Fruit fly (Drosophila melanogaster): ENCODE measurements around the gene Prp4k.

Prp4k gene

dm6 chr3L:174501-174900 lies 36.8 kb downstream of the Prp4k start (continued):
- TF ChIP-seq Nf-YB (GFP tag; optimal IDR thresholded peaks at IDR 0.05), result no peak
- TF ChIP-seq CG15269 (tag; optimal IDR thresholded peaks at IDR 0.05), result no peak
- no peak for TF ChIP-seq disco-r (GFP tag; optimal IDR thresholded peaks at IDR 0.05)
- no peak for TF ChIP-seq ttk (GFP tag; IDR thresholded peaks at IDR 0.05)
- no peak for TF ChIP-seq CG31441 (GFP tag; IDR thresholded peaks at IDR 0.05)
- TF ChIP-seq CG11398 (GFP tag; optimal IDR thresholded peaks at IDR 0.05), result no peak
- TF ChIP-seq abd-A (tag; optimal IDR thresholded peaks at IDR 0.05), result no peak
- peak; percentile 85 for TF ChIP-seq CG14860 (GFP tag; IDR thresholded peaks at IDR 0.05; ENCODE audit: partially characterized antibody)
- TF ChIP-seq CG7357 (GFP tag; IDR thresholded peaks at IDR 0.05), result no peak
- TF ChIP-seq da (GFP tag; optimal IDR thresholded peaks at IDR 0.05), result no peak
- TF ChIP-seq CG15696 (tag; optimal IDR thresholded peaks at IDR 0.05), result no peak
- no peak for TF ChIP-seq MTF-1 (GFP tag; optimal IDR thresholded peaks at IDR 0.05; ENCODE audit: borderline replicate concordance)
- no peak for TF ChIP-seq Blimp-1 (GFP tag; optimal IDR thresholded peaks at IDR 0.05)
- TF ChIP-seq Dll (GFP tag; IDR thresholded peaks at IDR 0.05; ENCODE audit: partially characterized antibody), result peak; percentile 90
- no peak for TF ChIP-seq HLH54F (GFP tag; optimal IDR thresholded peaks at IDR 0.05)
- TF ChIP-seq grau (tag; optimal IDR thresholded peaks at IDR 0.05), result peak; percentile 21
- TF ChIP-seq CG12071 (GFP tag; optimal IDR thresholded peaks at IDR 0.05), result no peak
- TF ChIP-seq CG31365 (tag; optimal IDR thresholded peaks at IDR 0.05), result no peak
- TF ChIP-seq eve (GFP tag; optimal IDR thresholded peaks at IDR 0.05), result no peak
- no peak for TF ChIP-seq chinmo (GFP tag; IDR thresholded peaks at IDR 0.05; ENCODE audit: partially characterized antibody)
- TF ChIP-seq toy (GFP tag; IDR thresholded peaks at IDR 0.05), result no peak
- TF ChIP-seq CG9876 (GFP tag; optimal IDR thresholded peaks at IDR 0.05), result no peak
- no peak for TF ChIP-seq CG10321 (GFP tag; IDR thresholded peaks at IDR 0.05)
- no peak for TF ChIP-seq CG17328 (GFP tag; IDR thresholded peaks at IDR 0.05)
- no peak for TF ChIP-seq CG43689 (GFP tag; IDR thresholded peaks at IDR 0.05)
- TF ChIP-seq caup (GFP tag; optimal IDR thresholded peaks at IDR 0.05; ENCODE audit: severe bottlenecking), result no peak
- no peak for TF ChIP-seq Bteb2 (GFP tag; optimal IDR thresholded peaks at IDR 0.05)
- no peak for TF ChIP-seq az2 (GFP tag; optimal IDR thresholded peaks at IDR 0.05)
- TF ChIP-seq HLH4C (GFP tag; IDR thresholded peaks at IDR 0.05; ENCODE audit: partially characterized antibody), result peak; percentile 91
- TF ChIP-seq ci (GFP tag; IDR thresholded peaks at IDR 0.05), result no peak
- no peak for TF ChIP-seq CG4328 (GFP tag; optimal IDR thresholded peaks at IDR 0.05)
- no peak for TF ChIP-seq CG3838 (GFP tag; optimal IDR thresholded peaks at IDR 0.05)
- TF ChIP-seq B-H2 (GFP tag; optimal IDR thresholded peaks at IDR 0.05), result peak; percentile 1
- no peak for TF ChIP-seq pfk (GFP tag; optimal IDR thresholded peaks at IDR 0.05)
- no peak for TF ChIP-seq Awh (GFP tag; IDR thresholded peaks at IDR 0.05)
- TF ChIP-seq bowl (GFP tag; IDR thresholded peaks at IDR 0.05), result no peak
- TF ChIP-seq lmd (GFP tag; IDR thresholded peaks at IDR 0.05), result no peak
- no peak for TF ChIP-seq CG34376 (GFP tag; optimal IDR thresholded peaks at IDR 0.05)
- TF ChIP-seq NfI (GFP tag; optimal IDR thresholded peaks at IDR 0.05), result no peak
- TF ChIP-seq CG1832 (GFP tag; optimal IDR thresholded peaks at IDR 0.05), result no peak
- no peak for TF ChIP-seq CG3726 (GFP tag; IDR thresholded peaks at IDR 0.05)
- TF ChIP-seq jigr1 (GFP tag; IDR thresholded peaks at IDR 0.05), result no peak
- no peak for TF ChIP-seq ase (GFP tag; IDR thresholded peaks at IDR 0.05)
- peak; percentile 2 for TF ChIP-seq CG10267 (tag; optimal IDR thresholded peaks at IDR 0.05)
- TF ChIP-seq gcm2 (GFP tag; optimal IDR thresholded peaks at IDR 0.05), result no peak
- no peak for TF ChIP-seq CG14014 (GFP tag; IDR thresholded peaks at IDR 0.05)
- TF ChIP-seq CG11247 (GFP tag; IDR thresholded peaks at IDR 0.05), result no peak
- TF ChIP-seq CG16815 (GFP tag; optimal IDR thresholded peaks at IDR 0.05), result no peak
- TF ChIP-seq inv (GFP tag; IDR thresholded peaks at IDR 0.05; ENCODE audit: partially characterized antibody), result peak; percentile 77
- TF ChIP-seq CG10366 (GFP tag; IDR thresholded peaks at IDR 0.05), result no peak
- TF ChIP-seq CG4282 (GFP tag; optimal IDR thresholded peaks at IDR 0.05), result no peak

All from whole organism, embryonic.